Fruit fly (Drosophila melanogaster): Measurements from ENCODE around the gene CG33267.

- no peak for TF ChIP-seq gl (tag; optimal IDR thresholded peaks at IDR 0.05)
- TF ChIP-seq Ets98B (GFP tag; IDR thresholded peaks at IDR 0.05) = no peak
- TF ChIP-seq CG8301 (tag; optimal IDR thresholded peaks at IDR 0.05) = no peak
Observed at dm6 chr3L:11560885-11561284, 3.4 kb upstream of the CG33267 start.
